Worm (Caenorhabditis elegans) whole organism, L4 larva: ENCODE results near the gene natc-1.

Experiments
- aly-2 ChIP-seq: sonication (generic microtip); optimal IDR thresholded peaks from 2 replicates; lab custom pipeline; 2018; ENCODE audit warnings: missing biosample characterization, missing genetic modification characterization
- dpl-1 ChIP-seq: fragments of 150-350 bp; optimal IDR thresholded peaks from 2 replicates; lab custom pipeline; 2014; ENCODE audit warnings: missing biosample characterization, missing genetic modification reagents, missing genetic modification characterization
- lin-39 ChIP-seq: fragments of 150-350 bp; optimal IDR thresholded peaks from 2 replicates; lab custom pipeline; 2014; ENCODE audit warnings: missing biosample characterization, missing genetic modification reagents, missing genetic modification characterization
- pha-4 ChIP-seq, 2 experiments: fragments of 150-350 bp in 1 of 2; fragments of 200-800 bp in 1 of 2; sonication (Bioruptor generic) in 1 of 2; IDR thresholded peaks in 1 of 2; optimal IDR thresholded peaks in 1 of 2; 2 replicates each; pipeline versions ENCODE4 v1.3.6 to Lab custom; 2014 to 2022; ENCODE audit warnings: missing genetic modification characterization in 2 of 2, missing genetic modification reagents in 2 of 2, missing biosample characterization in 1 of 2, missing compliant biosample characterization in 1 of 2

ce11 chrV:8495106-8495505 is 32.9 kb downstream of the natc-1 start:
- TF ChIP-seq lin-39 (tag; lab: Kevin White, UChicago) (no peak), aly-2 (tag; lab: Kevin White, UChicago) (no peak), dpl-1 (no peak), pha-4 (GFP tag; IDR thresholded peaks at IDR 0.05; lab: Robert Waterston, UW) (peak; percentile 34; the same call in 1 of the 2 replicates), pha-4 (tag; optimal IDR thresholded peaks at IDR 0.05; lab: Kevin White, UChicago) (no peak)
